Worm (Caenorhabditis elegans): ENCODE measurements around the gene syg-1.

Gene syg-1

ce11 chrX:2527877-2528276 lies 12.8 kb upstream of the syg-1 start (continued):
- TF ChIP-seq lir-3 (tag; optimal IDR thresholded peaks at IDR 0.05; ENCODE audit: poor library complexity) (no peak), mdl-1 (tag; optimal IDR thresholded peaks at IDR 0.05) (peak in 1 of 2 experiments; percentile 11), nhr-19 (GFP tag; conservative IDR thresholded peaks at IDR 0.05) (0 out of 2 replicates have a peak, but pooled peaks have one; percentile 33), fkh-8 (tag; optimal IDR thresholded peaks at IDR 0.05) (peak; percentile 7), dsc-1 (tag; optimal IDR thresholded peaks at IDR 0.05) (peak; percentile 23), C04F5.9 (tag; optimal IDR thresholded peaks at IDR 0.05) (no peak), nhr-11 (tag; optimal IDR thresholded peaks at IDR 0.05) (no peak), nhr-71 (tag; optimal IDR thresholded peaks at IDR 0.05) (peak; percentile 53), hlh-17 (GFP tag; optimal IDR thresholded peaks at IDR 0.05; ENCODE audit: borderline replicate concordance) (no peak), efl-3 (GFP tag; optimal IDR thresholded peaks at IDR 0.05) (no peak), egl-27 (tag; optimal IDR thresholded peaks at IDR 0.05) (no peak), rnt-1 (tag; optimal IDR thresholded peaks at IDR 0.05) (peak; percentile 52), fkh-4 (tag; optimal IDR thresholded peaks at IDR 0.05; ENCODE audit: borderline replicate concordance) (no peak), vab-15 (tag; optimal IDR thresholded peaks at IDR 0.05) (no peak), snu-23 (GFP tag; optimal IDR thresholded peaks at IDR 0.05) (peak; percentile 57), xbp-1 (tag; optimal IDR thresholded peaks at IDR 0.05) (peak; percentile 17), ztf-11 (tag; optimal IDR thresholded peaks at IDR 0.05) (no peak), nhr-237 (tag; optimal IDR thresholded peaks at IDR 0.05) (no peak), lin-35 (GFP tag; optimal IDR thresholded peaks at IDR 0.05) (peak in 1 of 2 experiments; percentile 44), tlp-1 (tag; optimal IDR thresholded peaks at IDR 0.05) (no peak), nhr-77 (tag; optimal IDR thresholded peaks at IDR 0.05) (peak; percentile 7), lin-13 (GFP tag; optimal IDR thresholded peaks at IDR 0.05) (no peak), swsn-7 (tag; optimal IDR thresholded peaks at IDR 0.05) (peak; percentile 32), ceh-88 (GFP tag; IDR thresholded peaks at IDR 0.05) (no peak), tbx-2 (tag; optimal IDR thresholded peaks at IDR 0.05) (no peak), isw-1 (GFP tag; IDR thresholded peaks at IDR 0.05) (no peak), nhr-84 (tag; optimal IDR thresholded peaks at IDR 0.05) (no peak), lin-15B (tag; optimal IDR thresholded peaks at IDR 0.05) (no peak), aha-1 (tag; optimal IDR thresholded peaks at IDR 0.05) (no peak), ets-5 (GFP tag; IDR thresholded peaks at IDR 0.05) (no peak), ceh-8 (GFP tag; optimal IDR thresholded peaks at IDR 0.05) (no peak), nhr-47 (tag; optimal IDR thresholded peaks at IDR 0.05) (peak; percentile 51), ceh-90 (tag; optimal IDR thresholded peaks at IDR 0.05) (no peak), ceh-82 (tag; optimal IDR thresholded peaks at IDR 0.05) (peak in 2 of 3 experiments; percentile 47 to 52), aly-2 (tag; optimal IDR thresholded peaks at IDR 0.05) (no peak), sup-37 (GFP tag; optimal IDR thresholded peaks at IDR 0.05) (no peak), unc-86 (tag; optimal IDR thresholded peaks at IDR 0.05) (no peak), sox-4 (tag; optimal IDR thresholded peaks at IDR 0.05) (no peak), blmp-1 (tag; optimal IDR thresholded peaks at IDR 0.05) (no peak)

ce11 chrX:2527194-2527593 lies 12.1 kb upstream of the syg-1 start:
- TF ChIP-seq alr-1 (tag; optimal IDR thresholded peaks at IDR 0.05; ENCODE audit: borderline replicate concordance) (peak; percentile 96), nhr-77 (tag; optimal IDR thresholded peaks at IDR 0.05) (no peak)

DNA sequence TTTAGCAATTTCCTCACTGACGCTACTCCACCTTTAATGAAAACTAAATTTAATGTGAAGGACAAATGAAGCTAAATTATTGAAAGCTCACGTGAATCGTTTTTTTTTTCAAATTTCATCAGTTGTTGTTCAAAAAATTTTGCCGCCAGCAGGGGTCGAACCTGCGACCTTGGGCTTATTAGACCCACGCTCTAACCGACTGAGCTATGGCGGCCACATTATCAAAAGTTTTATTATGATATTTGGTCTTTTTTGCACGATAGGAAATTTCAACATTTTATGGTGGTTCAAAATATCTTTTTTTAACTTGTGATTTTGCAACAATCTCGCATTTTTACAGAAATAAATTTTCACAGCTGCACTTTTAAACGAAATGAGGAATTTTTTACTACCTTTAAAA lies 11.0 kb upstream of the syg-1 start:
- TF ChIP-seq hlh-4 (tag; optimal IDR thresholded peaks at IDR 0.05) = no peak
- TF ChIP-seq lsy-2 (tag; optimal IDR thresholded peaks at IDR 0.05) = no peak
- TF ChIP-seq fkh-8 (tag; optimal IDR thresholded peaks at IDR 0.05) = no peak
